Fruit fly (Drosophila melanogaster): ENCODE results near the gene hep.

The hep gene

dm6 chrX:13112238-13112829 lies 22.1 kb upstream of the hep start, which contains the start of gene Chpf (continued):
- TF ChIP-seq pros (GFP tag; optimal IDR thresholded peaks at IDR 0.05) (no peak), Side (GFP tag; optimal IDR thresholded peaks at IDR 0.05) (no peak), eyg (GFP tag; optimal IDR thresholded peaks at IDR 0.05) (no peak), CG2199 (GFP tag; IDR thresholded peaks at IDR 0.05) (no peak), CG11085 (GFP tag; IDR thresholded peaks at IDR 0.05) (no peak), Pdp1 (GFP tag; optimal IDR thresholded peaks at IDR 0.05) (peak in 1 of 2 experiments; percentile 22), CG12299 (tag; optimal IDR thresholded peaks at IDR 0.05) (no peak), HHEX (GFP tag; optimal IDR thresholded peaks at IDR 0.05) (no peak), CG1603 (tag; optimal IDR thresholded peaks at IDR 0.05) (peak; percentile 32), CG6272 (GFP tag; IDR thresholded peaks at IDR 0.05) (no peak), sc (optimal IDR thresholded peaks at IDR 0.05) (no peak), sc (GFP tag; optimal IDR thresholded peaks at IDR 0.05) (no peak), CG6813 (GFP tag; optimal IDR thresholded peaks at IDR 0.05) (no peak), unc-4 (GFP tag; IDR thresholded peaks at IDR 0.05; ENCODE audit: partially characterized antibody) (peak; percentile 65), CG9817 (tag; optimal IDR thresholded peaks at IDR 0.05) (no peak), Ravus (GFP tag; IDR thresholded peaks at IDR 0.05) (no peak), Mrtf (GFP tag; IDR thresholded peaks at IDR 0.05) (no peak), E2f2 (GFP tag; IDR thresholded peaks at IDR 0.05) (peak; percentile 81), hkb (optimal IDR thresholded peaks at IDR 0.05) (no peak), hkb (GFP tag; IDR thresholded peaks at IDR 0.05) (no peak), HLHmδ (GFP tag; optimal IDR thresholded peaks at IDR 0.05) (no peak), tx (GFP tag; optimal IDR thresholded peaks at IDR 0.05) (no peak), CG10321 (GFP tag; IDR thresholded peaks at IDR 0.05) (no peak), CG12104 (GFP tag; optimal IDR thresholded peaks at IDR 0.05) (no peak), Jarid2 (GFP tag; optimal IDR thresholded peaks at IDR 0.05) (peak; percentile 66), CG17912 (GFP tag; optimal IDR thresholded peaks at IDR 0.05) (no peak), HmgZ (tag; optimal IDR thresholded peaks at IDR 0.05) (no peak), ash1 (GFP tag; optimal IDR thresholded peaks at IDR 0.05) (no peak), zen2 (GFP tag; IDR thresholded peaks at IDR 0.05; ENCODE audit: partially characterized antibody) (no peak; the same call in 1 of the 3 replicates), fd102C (GFP tag; optimal IDR thresholded peaks at IDR 0.05) (no peak), CG2202 (tag; optimal IDR thresholded peaks at IDR 0.05) (no peak), trem (tag; optimal IDR thresholded peaks at IDR 0.05) (peak; percentile 17), B-H2 (GFP tag; optimal IDR thresholded peaks at IDR 0.05) (no peak), Hand (GFP tag; optimal IDR thresholded peaks at IDR 0.05) (no peak), odd (GFP tag; optimal IDR thresholded peaks at IDR 0.05) (no peak), phol (tag; optimal IDR thresholded peaks at IDR 0.05) (peak; percentile 34), kay (GFP tag; optimal IDR thresholded peaks at IDR 0.05) (no peak), row (GFP tag; IDR thresholded peaks at IDR 0.05) (peak; percentile 46; the same call in 2 of the 3 replicates), ken (GFP tag; IDR thresholded peaks at IDR 0.05) (no peak), CG13296 (GFP tag; optimal IDR thresholded peaks at IDR 0.05) (no peak), PHDP (tag; optimal IDR thresholded peaks at IDR 0.05) (no peak), danr (GFP tag; IDR thresholded peaks at IDR 0.05) (no peak), kah (GFP tag; optimal IDR thresholded peaks at IDR 0.05) (peak; percentile 80), gt (GFP tag; IDR thresholded peaks at IDR 0.05) (no peak), Lim3 (GFP tag; IDR thresholded peaks at IDR 0.05) (no peak), Blimp-1 (GFP tag; optimal IDR thresholded peaks at IDR 0.05) (no peak), slou (GFP tag; optimal IDR thresholded peaks at IDR 0.05) (no peak), CG30403 (GFP tag; optimal IDR thresholded peaks at IDR 0.05) (no peak), ssp (GFP tag; IDR thresholded peaks at IDR 0.05) (peak; percentile 83), gfzf (GFP tag; optimal IDR thresholded peaks at IDR 0.05) (peak; percentile 16), ab (GFP tag; optimal IDR thresholded peaks at IDR 0.05) (no peak)

All from whole organism, embryonic.